Fruit fly (Drosophila melanogaster) whole organism, wandering third instar larva: Measurements from ENCODE around the gene CG33098.

Experiments
- CG32264 ChIP-seq: fragments of 200-800 bp; sonication (Bioruptor generic); optimal IDR thresholded peaks from 2 replicates; lab custom pipeline; 2016; ENCODE audit warnings: missing biosample characterization, missing genetic modification characterization
- Dfd ChIP-seq: fragments of >200 bp; optimal IDR thresholded peaks from 2 replicates; lab custom pipeline; 2017; ENCODE audit warnings: missing biosample characterization, missing genetic modification characterization
- Hr83 ChIP-seq: fragments of 200-300 bp; sonication (Bioruptor generic); optimal IDR thresholded peaks from 2 replicates; lab custom pipeline; 2016; ENCODE audit warnings: missing biosample characterization, mild to moderate bottlenecking, missing genetic modification characterization, moderate library complexity; ENCODE audit not compliant: poor library complexity, severe bottlenecking
- Myc ChIP-seq: fragments of >200 bp; optimal IDR thresholded peaks from 2 replicates; lab custom pipeline; 2017
- br ChIP-seq: fragments of 200-800 bp; sonication (Bioruptor generic); optimal IDR thresholded peaks from 2 replicates; lab custom pipeline; 2016; ENCODE audit warnings: missing biosample characterization, missing genetic modification characterization
- brk ChIP-seq: fragments of 200-800 bp; sonication (Bioruptor generic); optimal IDR thresholded peaks from 2 replicates; lab custom pipeline; 2016; ENCODE audit warnings: missing biosample characterization, mild to moderate bottlenecking, missing genetic modification characterization
- dmrt93B ChIP-seq: fragments of 200-800 bp; sonication (Bioruptor generic); optimal IDR thresholded peaks from 2 replicates; lab custom pipeline; 2018; ENCODE audit warnings: missing biosample characterization, mild to moderate bottlenecking, missing genetic modification characterization
- dsf ChIP-seq: sonication (Bioruptor generic); optimal IDR thresholded peaks from 2 replicates; lab custom pipeline; 2016; ENCODE audit warnings: missing biosample characterization, missing genetic modification characterization, borderline replicate concordance

- TF ChIP-seq br (GFP tag; lab: Kevin White, UChicago) (no peak), Hr83 (no peak), brk (GFP tag; lab: Kevin White, UChicago) (no peak), Myc (lab: Kevin White, UChicago) (no peak), Dfd (no peak), dsf (GFP tag; lab: Kevin White, UChicago) (no peak), dmrt93B (GFP tag; lab: Kevin White, UChicago) (no peak), CG32264 (no peak)
Observed at dm6 chr3R:12398054-12398453, 11.1 kb downstream of the CG33098 start.
